Worm (Caenorhabditis elegans) whole organism, young adult: Measurements from ENCODE around the gene clec-219.

ENCODE experiments used
- B0035.1 ChIP-seq: sonication (generic microtip); optimal IDR thresholded peaks from 2 replicates; lab custom pipeline; 2016; ENCODE audit warnings: missing genetic modification characterization, mild to moderate bottlenecking, missing compliant biosample characterization, missing genotype, missing genetic modification reagents
- B0261.1 ChIP-seq: sonication (generic microtip); optimal IDR thresholded peaks from 2 replicates; lab custom pipeline; 2016; ENCODE audit warnings: mild to moderate bottlenecking, missing genetic modification characterization, moderate library complexity, missing compliant biosample characterization
- B0336.3 ChIP-seq: fragments of 200-800 bp; sonication (Bioruptor generic); IDR thresholded peaks from 2 replicates; pipeline ENCODE4 v1.3.6; 2022; ENCODE audit warnings: missing genetic modification characterization, missing compliant biosample characterization
- F39B2.1 ChIP-seq: fragments of 200-800 bp; sonication (Bioruptor generic); IDR thresholded peaks from 2 replicates; pipeline ENCODE4 v1.3.6; 2022; ENCODE audit warnings: missing genetic modification reagents, missing genetic modification characterization, missing compliant biosample characterization
- F57A8.1 ChIP-seq: fragments of 200-800 bp; sonication (Bioruptor generic); optimal IDR thresholded peaks from 2 replicates; lab custom pipeline; 2018; ENCODE audit warnings: mild to moderate bottlenecking, missing genetic modification characterization, moderate library complexity, missing compliant biosample characterization
- T07F8.4 ChIP-seq: sonication (generic microtip); optimal IDR thresholded peaks from 2 replicates; lab custom pipeline; 2016; ENCODE audit warnings: mild to moderate bottlenecking, missing genetic modification characterization, moderate library complexity, missing compliant biosample characterization
- Y53F4B.3 ChIP-seq: fragments of 200-800 bp; sonication (Bioruptor generic); IDR thresholded peaks from 2 replicates; pipeline ENCODE4 v1.3.6; 2022; ENCODE audit warnings: missing genetic modification reagents, missing genetic modification characterization, missing compliant biosample characterization
- Y53G8AR.9 ChIP-seq: fragments of 200-800 bp; sonication (Bioruptor generic); conservative IDR thresholded peaks from 2 replicates; pipeline ENCODE4 v1.3.6; 2022; ENCODE audit warnings: missing genetic modification reagents, missing genetic modification characterization, missing compliant biosample characterization
- Y79H2A.3 ChIP-seq: fragments of 200-800 bp; sonication (Bioruptor generic); conservative IDR thresholded peaks from 2 replicates; pipeline ENCODE4 v1.3.6; 2022; ENCODE audit warnings: missing genetic modification reagents, missing genetic modification characterization, missing compliant biosample characterization
- aptf-2 ChIP-seq: fragments of 200-800 bp; sonication (Bioruptor generic); conservative IDR thresholded peaks from 2 replicates; pipeline ENCODE4 v1.3.6; 2022; ENCODE audit warnings: missing genetic modification reagents, missing genetic modification characterization, missing compliant biosample characterization
- atf-7 ChIP-seq: sonication (generic microtip); optimal IDR thresholded peaks from 2 replicates; lab custom pipeline; 2017; ENCODE audit warnings: mild to moderate bottlenecking, missing genetic modification characterization, missing compliant biosample characterization
- attf-3 ChIP-seq: fragments of 200-800 bp; sonication (Bioruptor generic); conservative IDR thresholded peaks from 2 replicates; pipeline ENCODE4 v1.3.6; 2022; ENCODE audit warnings: missing genetic modification reagents, missing genetic modification characterization, missing compliant biosample characterization
- die-1 ChIP-seq: sonication (generic microtip); optimal IDR thresholded peaks from 2 replicates; lab custom pipeline; 2016; ENCODE audit warnings: missing genotype, mild to moderate bottlenecking, missing genetic modification characterization, missing compliant biosample characterization
- dox-1 ChIP-seq: fragments of 200-800 bp; sonication (Bioruptor generic); IDR thresholded peaks from 2 replicates; pipeline ENCODE4 v1.3.6; 2022; ENCODE audit warnings: missing genetic modification reagents, missing genetic modification characterization, missing compliant biosample characterization
- dpff-1 ChIP-seq: sonication (generic microtip); optimal IDR thresholded peaks from 2 replicates; lab custom pipeline; 2017; ENCODE audit warnings: mild to moderate bottlenecking, missing genetic modification characterization, missing compliant biosample characterization
- egl-18 ChIP-seq: fragments of 200-800 bp; sonication (Bioruptor generic); IDR thresholded peaks from 2 replicates; pipeline ENCODE4 v1.3.6; 2022; ENCODE audit warnings: missing genetic modification reagents, missing genetic modification characterization, missing compliant biosample characterization
- gei-17 ChIP-seq: fragments of 200-800 bp; sonication (Bioruptor generic); optimal IDR thresholded peaks from 2 replicates; lab custom pipeline; 2018; ENCODE audit warnings: mild to moderate bottlenecking, missing genetic modification characterization, missing compliant biosample characterization
- hrde-1 ChIP-seq: sonication (generic microtip); optimal IDR thresholded peaks from 2 replicates; lab custom pipeline; 2016; ENCODE audit warnings: missing genetic modification characterization, mild to moderate bottlenecking, missing compliant biosample characterization, moderate library complexity, missing genotype, missing genetic modification reagents, borderline replicate concordance
- lag-1 ChIP-seq: fragments of 200-800 bp; sonication (Bioruptor generic); IDR thresholded peaks from 2 replicates; pipeline ENCODE4 v1.3.6; 2022; ENCODE audit warnings: missing genetic modification reagents, missing genetic modification characterization, missing compliant biosample characterization
- let-607 ChIP-seq, 2 experiments: fragments of 200-800 bp in 1 of 2; sonication (Bioruptor generic) in 1 of 2; sonication (generic microtip) in 1 of 2; optimal IDR thresholded peaks; 2 replicates each; lab custom pipeline; 2016 to 2018; ENCODE audit warnings: mild to moderate bottlenecking in 2 of 2, missing compliant biosample characterization in 2 of 2, missing genetic modification characterization in 2 of 2, moderate library complexity in 2 of 2, missing genotype in 1 of 2
- lin-54 ChIP-seq: fragments of 200-800 bp; sonication (Bioruptor generic); optimal IDR thresholded peaks from 2 replicates; lab custom pipeline; 2018; ENCODE audit warnings: mild to moderate bottlenecking, missing genetic modification characterization, missing compliant biosample characterization
- lsl-1 ChIP-seq: fragments of 200-800 bp; sonication (Bioruptor generic); optimal IDR thresholded peaks from 2 replicates; lab custom pipeline; 2018; ENCODE audit warnings: mild to moderate bottlenecking, missing genetic modification characterization, moderate library complexity, missing compliant biosample characterization
- lsy-27 ChIP-seq: sonication (generic microtip); optimal IDR thresholded peaks from 2 replicates; lab custom pipeline; 2017; ENCODE audit warnings: missing genetic modification characterization, mild to moderate bottlenecking, missing compliant biosample characterization, antibody characterized with exemption, missing genotype, borderline replicate concordance; ENCODE audit not compliant: insufficient read depth
- madf-8 ChIP-seq: fragments of 200-800 bp; sonication (Bioruptor generic); conservative IDR thresholded peaks from 2 replicates; pipeline ENCODE4 v1.3.6; 2022; ENCODE audit warnings: missing genetic modification reagents, missing genetic modification characterization, missing compliant biosample characterization
- mel-28 ChIP-seq: sonication (generic microtip); optimal IDR thresholded peaks from 2 replicates; lab custom pipeline; 2016; ENCODE audit warnings: borderline replicate concordance, mild to moderate bottlenecking, missing genetic modification characterization, missing compliant biosample characterization
- mes-4 ChIP-seq: sonication (generic microtip); optimal IDR thresholded peaks from 2 replicates; lab custom pipeline; 2016; ENCODE audit warnings: missing genotype, missing genetic modification characterization, missing compliant biosample characterization
- nfya-2 ChIP-seq: fragments of 200-800 bp; sonication (Bioruptor generic); IDR thresholded peaks from 2 replicates; pipeline ENCODE4 v1.3.6; 2022; ENCODE audit warnings: missing genetic modification reagents, missing genetic modification characterization, missing compliant biosample characterization
- nfyb-1 ChIP-seq: fragments of 200-800 bp; sonication (Bioruptor generic); IDR thresholded peaks from 2 replicates; pipeline ENCODE4 v1.3.6; 2022; ENCODE audit warnings: missing genetic modification reagents, missing genetic modification characterization, missing compliant biosample characterization
- nhr-120 ChIP-seq: fragments of 200-800 bp; sonication (Bioruptor generic); IDR thresholded peaks from 2 replicates; pipeline ENCODE4 v1.3.6; 2022; ENCODE audit warnings: missing genetic modification characterization, missing compliant biosample characterization
- nhr-27 ChIP-seq: fragments of 200-800 bp; sonication (Bioruptor generic); optimal IDR thresholded peaks from 2 replicates; lab custom pipeline; 2018; ENCODE audit warnings: mild to moderate bottlenecking, missing genetic modification characterization, moderate library complexity, missing compliant biosample characterization
- nhr-90 ChIP-seq: sonication (generic microtip); optimal IDR thresholded peaks from 2 replicates; lab custom pipeline; 2016; ENCODE audit warnings: missing genotype, mild to moderate bottlenecking, missing genetic modification characterization, missing compliant biosample characterization
- pbrm-1 ChIP-seq: fragments of 200-800 bp; sonication (Bioruptor generic); IDR thresholded peaks from 2 replicates; pipeline ENCODE4 v1.3.6; 2022; ENCODE audit warnings: missing genetic modification reagents, missing genetic modification characterization, missing compliant biosample characterization
- pha-4 ChIP-seq: fragments of 150-350 bp; sonication (generic microtip); optimal IDR thresholded peaks from 2 replicates; lab custom pipeline; 2014; ENCODE audit warnings: missing biosample characterization, missing genetic modification reagents, missing genetic modification characterization
- rec-8 ChIP-seq, 2 experiments: sonication (generic microtip); optimal IDR thresholded peaks; 2 replicates each; lab custom pipeline; 2016; ENCODE audit warnings: mild to moderate bottlenecking in 2 of 2, missing genetic modification characterization in 2 of 2, missing genetic modification reagents in 2 of 2, missing genotype in 2 of 2, missing biosample characterization in 1 of 2, missing compliant biosample characterization in 1 of 2, moderate library complexity in 1 of 2
- sdz-38 ChIP-seq: sonication (generic microtip); optimal IDR thresholded peaks from 2 replicates; lab custom pipeline; 2016; ENCODE audit warnings: missing genotype, missing genetic modification characterization, missing compliant biosample characterization
- snpc-1.3 ChIP-seq: sonication (generic microtip); optimal IDR thresholded peaks from 2 replicates; lab custom pipeline; 2017; ENCODE audit warnings: missing genetic modification characterization, mild to moderate bottlenecking, missing compliant biosample characterization, antibody characterized with exemption, moderate library complexity, missing genotype, missing genetic modification reagents; ENCODE audit not compliant: insufficient read depth
- snpc-4 ChIP-seq, 5 experiments: fragments of 150-350 bp in 1 of 5; sonication (generic microtip) in 4 of 5; optimal IDR thresholded peaks; 2 replicates each; lab custom pipeline; 2014 to 2018; ENCODE audit warnings: missing genetic modification characterization in 5 of 5, missing biosample characterization in 3 of 5, antibody characterized with exemption in 2 of 5, mild to moderate bottlenecking in 2 of 5, missing compliant biosample characterization in 2 of 5, missing genotype in 2 of 5, moderate library complexity in 2 of 5, missing genetic modification reagents in 1 of 5
- sptf-2 ChIP-seq: fragments of 200-800 bp; sonication (Bioruptor generic); optimal IDR thresholded peaks from 2 replicates; lab custom pipeline; 2018; ENCODE audit warnings: mild to moderate bottlenecking, missing genetic modification characterization, missing compliant biosample characterization
- tbp1 ChIP-seq: fragments of 200-800 bp; sonication (Bioruptor generic); optimal IDR thresholded peaks from 2 replicates; lab custom pipeline; 2018; ENCODE audit warnings: mild to moderate bottlenecking, missing genetic modification characterization, missing compliant biosample characterization
- tbx-9 ChIP-seq: sonication (generic microtip); optimal IDR thresholded peaks from 2 replicates; lab custom pipeline; 2016; ENCODE audit warnings: borderline replicate concordance, missing genetic modification characterization, inconsistent platforms, missing compliant biosample characterization
- unc-62 ChIP-seq: fragments of 150-350 bp; optimal IDR thresholded peaks from 2 replicates; lab custom pipeline; 2014; ENCODE audit warnings: missing biosample characterization, missing genetic modification reagents, missing genetic modification characterization
- zfh-2 ChIP-seq: fragments of 200-800 bp; sonication (Bioruptor generic); conservative IDR thresholded peaks from 2 replicates; pipeline ENCODE4 v1.3.6; 2022; ENCODE audit warnings: missing genetic modification reagents, missing genetic modification characterization, missing compliant biosample characterization
- ztf-22 ChIP-seq: fragments of 200-800 bp; sonication (Bioruptor generic); optimal IDR thresholded peaks from 2 replicates; lab custom pipeline; 2018; ENCODE audit warnings: mild to moderate bottlenecking, missing genetic modification characterization, moderate library complexity, missing compliant biosample characterization
- ztf-26 ChIP-seq: sonication (generic microtip); optimal IDR thresholded peaks from 2 replicates; lab custom pipeline; 2017; ENCODE audit warnings: missing genetic modification characterization, missing compliant biosample characterization
- ztf-28 ChIP-seq: fragments of 200-800 bp; sonication (Bioruptor generic); IDR thresholded peaks from 2 replicates; pipeline ENCODE4 v1.3.6; 2022; ENCODE audit warnings: missing genetic modification reagents, missing genetic modification characterization, missing compliant biosample characterization

Gene clec-219

DNA sequence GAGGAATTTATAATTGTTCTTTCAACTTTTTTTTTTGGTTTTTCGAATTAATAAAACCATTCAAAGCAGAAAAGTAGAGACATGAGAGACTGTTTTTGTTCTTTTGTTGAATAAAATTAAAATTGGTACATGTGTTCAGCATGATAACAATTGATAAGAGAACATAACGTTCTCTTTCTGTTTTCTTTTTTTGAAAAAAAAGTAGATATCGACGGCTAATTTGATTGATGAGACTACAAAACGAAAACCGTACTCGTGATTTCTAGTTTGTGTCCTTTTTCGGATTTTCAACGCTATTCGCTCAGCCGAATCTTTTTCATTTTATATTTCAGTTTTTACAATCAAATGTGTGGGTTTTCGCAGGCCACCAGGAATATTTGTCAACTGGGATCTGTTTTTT is 27.2 kb downstream of the clec-219 start, which contains the start of gene C08D8.1 (continued):
- TF ChIP-seq gei-17 (no peak), lag-1 (GFP tag; lab: Robert Waterston, UW) (no peak)

DNA sequence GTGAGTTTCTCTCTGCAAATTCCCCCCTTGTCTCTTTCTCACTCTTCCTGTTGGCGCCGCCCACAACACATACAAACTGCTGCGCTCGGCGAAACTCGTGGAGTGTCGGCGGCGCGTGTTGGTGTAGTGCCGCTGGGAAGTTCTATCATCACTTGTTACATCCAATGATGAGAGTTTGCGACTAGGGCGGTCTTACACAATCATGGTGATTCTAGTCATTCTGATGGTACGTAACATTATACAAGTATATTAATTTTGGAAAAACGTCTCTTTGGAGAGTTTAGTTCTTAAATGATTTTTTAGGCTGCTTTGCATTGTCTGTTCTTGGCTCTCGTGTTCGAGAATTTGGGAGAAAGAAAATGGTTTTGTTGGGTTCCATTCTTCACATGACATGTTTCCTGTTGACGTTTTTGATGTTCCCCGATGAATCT is 30.7 kb downstream of the clec-219 start:
- TF ChIP-seq T07F8.4 (tag; lab: Kevin White, UChicago) (peak; percentile 54), dpff-1 (tag; lab: Kevin White, UChicago) (no peak), Y79H2A.3 (GFP tag; lab: Robert Waterston, UW) (no peak), attf-3 (GFP tag; lab: Robert Waterston, UW) (0 out of 2 replicates have a peak, but pooled peaks have one; percentile 29), lin-54 (GFP tag; lab: Kevin White, UChicago) (peak; percentile 84), Y53G8AR.9 (peak; percentile 85), aptf-2 (GFP tag; lab: Robert Waterston, UW) (peak; percentile 92), pbrm-1 (GFP tag; lab: Robert Waterston, UW) (peak; percentile 99), ztf-22 (no peak), sdz-38 (tag; lab: Kevin White, UChicago) (peak; percentile 54), snpc-1.3 (tag; lab: Kevin White, UChicago) (peak; percentile 98), unc-62 (GFP tag; lab: Kevin White, UChicago) (no peak), pha-4 (tag; lab: Kevin White, UChicago) (no peak), F57A8.1 (no peak), ztf-28 (0 out of 2 replicates have a peak, but pooled peaks have one; percentile 56), dox-1 (GFP tag; lab: Robert Waterston, UW) (peak; percentile 96), atf-7 (tag; lab: Kevin White, UChicago) (peak; percentile 65), let-607 (tag; optimal IDR thresholded peaks at IDR 0.05; lab: Kevin White, UChicago) (peak; percentile 43 to 59), mes-4 (tag; lab: Kevin White, UChicago) (peak; percentile 49), F39B2.1 (GFP tag; lab: Robert Waterston, UW) (peak; percentile 72; the same call in 1 of the 2 replicates), mel-28 (no peak), ztf-26 (tag; lab: Kevin White, UChicago) (no peak), B0336.3 (peak; percentile 96), B0261.1 (tag; lab: Kevin White, UChicago) (peak; percentile 42), lsy-27 (tag; lab: Kevin White, UChicago) (no peak), nhr-27 (tag; lab: Kevin White, UChicago) (no peak), nfya-2 (GFP tag; lab: Robert Waterston, UW) (no peak), lsl-1 (GFP tag; lab: Kevin White, UChicago) (peak; percentile 81), zfh-2 (GFP tag; lab: Robert Waterston, UW) (no peak), hrde-1 (peak; percentile 89), rec-8 (tag; optimal IDR thresholded peaks at IDR 0.05; lab: Kevin White, UChicago) (peak in 1 of 2 experiments; percentile 78), Y53F4B.3 (GFP tag; lab: Robert Waterston, UW) (no peak), nfyb-1 (GFP tag; lab: Robert Waterston, UW) (peak; percentile 92), madf-8 (GFP tag; lab: Robert Waterston, UW) (peak; percentile 66), sptf-2 (GFP tag; lab: Kevin White, UChicago) (peak; percentile 93), die-1 (tag; lab: Kevin White, UChicago) (peak; percentile 55), tbp1 (GFP tag; lab: Kevin White, UChicago) (peak; percentile 84), nhr-90 (tag; lab: Kevin White, UChicago) (peak; percentile 58), snpc-4 (GFP tag; optimal IDR thresholded peaks at IDR 0.05; lab: Kevin White, UChicago) (peak; percentile 100), snpc-4 (tag; optimal IDR thresholded peaks at IDR 0.05; lab: Kevin White, UChicago) (peak; percentile 99 to 100 (median 100)), nhr-120 (no peak), egl-18 (GFP tag; lab: Robert Waterston, UW) (0 out of 2 replicates have a peak, but pooled peaks have one; percentile 9), tbx-9 (no peak), B0035.1 (tag; lab: Kevin White, UChicago) (peak; percentile 15)
